Worm (Caenorhabditis elegans) whole organism, young adult: Measurements from ENCODE around the gene cdk-11.1.

Experiments used
- C06A6.2 ChIP-seq: fragments of 200-800 bp; sonication (Bioruptor generic); conservative IDR thresholded peaks from 2 replicates; pipeline ENCODE4 v1.3.6; 2022; ENCODE audit warnings: missing genetic modification characterization, missing compliant biosample characterization
- C17E4.6 ChIP-seq: fragments of 200-800 bp; sonication (Bioruptor generic); IDR thresholded peaks from 2 replicates; pipeline ENCODE4 v1.3.6; 2022; ENCODE audit warnings: missing genetic modification reagents, missing genetic modification characterization, missing compliant biosample characterization
- F23B12.7 ChIP-seq: sonication (generic microtip); optimal IDR thresholded peaks from 2 replicates; lab custom pipeline; 2017; ENCODE audit warnings: missing genetic modification characterization, mild to moderate bottlenecking, missing compliant biosample characterization, antibody characterized with exemption, moderate library complexity; ENCODE audit not compliant: insufficient read depth
- F49E8.2 ChIP-seq: sonication (generic microtip); optimal IDR thresholded peaks from 3 replicates; lab custom pipeline; 2017; ENCODE audit warnings: missing genetic modification characterization, mild to moderate bottlenecking, missing compliant biosample characterization, antibody characterized with exemption, moderate library complexity; ENCODE audit not compliant: insufficient read depth
- Y53F4B.3 ChIP-seq: fragments of 200-800 bp; sonication (Bioruptor generic); IDR thresholded peaks from 2 replicates; pipeline ENCODE4 v1.3.6; 2022; ENCODE audit warnings: missing genetic modification reagents, missing genetic modification characterization, missing compliant biosample characterization
- Y56A3A.18 ChIP-seq: fragments of 200-800 bp; sonication (Bioruptor generic); IDR thresholded peaks from 2 replicates; pipeline ENCODE4 v1.3.6; 2022; ENCODE audit warnings: missing genetic modification reagents, missing genetic modification characterization, missing compliant biosample characterization
- Y79H2A.3 ChIP-seq: fragments of 200-800 bp; sonication (Bioruptor generic); conservative IDR thresholded peaks from 2 replicates; pipeline ENCODE4 v1.3.6; 2022; ENCODE audit warnings: missing genetic modification reagents, missing genetic modification characterization, missing compliant biosample characterization
- aptf-3 ChIP-seq: fragments of 200-800 bp; sonication (Bioruptor generic); IDR thresholded peaks from 2 replicates; pipeline ENCODE4 v1.3.6; 2022; ENCODE audit warnings: missing genetic modification characterization, missing compliant biosample characterization
- atf-7 ChIP-seq: sonication (generic microtip); optimal IDR thresholded peaks from 2 replicates; lab custom pipeline; 2017; ENCODE audit warnings: mild to moderate bottlenecking, missing genetic modification characterization, missing compliant biosample characterization
- attf-6 ChIP-seq: fragments of 200-800 bp; sonication (Bioruptor generic); IDR thresholded peaks from 2 replicates; pipeline ENCODE4 v1.3.6; 2022; ENCODE audit warnings: missing genetic modification reagents, missing genetic modification characterization, missing compliant biosample characterization
- cebp-1 ChIP-seq, 2 experiments: fragments of 200-800 bp in 1 of 2; sonication (Bioruptor generic) in 1 of 2; sonication (generic microtip) in 1 of 2; IDR thresholded peaks in 1 of 2; optimal IDR thresholded peaks in 1 of 2; 2 replicates each; pipeline versions ENCODE4 v1.3.6 to Lab custom; 2017 to 2022; ENCODE audit warnings: missing compliant biosample characterization in 2 of 2, missing genetic modification characterization in 2 of 2, mild to moderate bottlenecking in 1 of 2, missing genetic modification reagents in 1 of 2, moderate library complexity in 1 of 2
- ceh-27 ChIP-seq: fragments of 200-800 bp; sonication (Bioruptor generic); optimal IDR thresholded peaks from 2 replicates; lab custom pipeline; 2018; ENCODE audit warnings: mild to moderate bottlenecking, missing genetic modification characterization, moderate library complexity, missing compliant biosample characterization
- ceh-91 ChIP-seq: fragments of 200-800 bp; sonication (Bioruptor generic); IDR thresholded peaks from 2 replicates; pipeline ENCODE4 v1.3.6; 2022; ENCODE audit warnings: missing genetic modification reagents, missing genetic modification characterization, missing compliant biosample characterization
- chd-7 ChIP-seq: sonication (generic microtip); optimal IDR thresholded peaks from 2 replicates; lab custom pipeline; 2016; ENCODE audit warnings: mild to moderate bottlenecking, missing genetic modification characterization, moderate library complexity, missing compliant biosample characterization
- egl-44 ChIP-seq: fragments of 200-800 bp; sonication (Bioruptor generic); IDR thresholded peaks from 2 replicates; pipeline ENCODE4 v1.3.6; 2022; ENCODE audit warnings: missing genetic modification reagents, missing genetic modification characterization, missing compliant biosample characterization
- ekl-4 ChIP-seq: fragments of 200-800 bp; sonication (Bioruptor generic); IDR thresholded peaks from 2 replicates; pipeline ENCODE4 v1.3.6; 2022; ENCODE audit warnings: missing genetic modification reagents, missing genetic modification characterization, missing compliant biosample characterization
- fkh-3 ChIP-seq: sonication (generic microtip); optimal IDR thresholded peaks from 2 replicates; lab custom pipeline; 2016; ENCODE audit warnings: mild to moderate bottlenecking, missing genetic modification characterization, missing compliant biosample characterization
- him-1 ChIP-seq: sonication (generic microtip); optimal IDR thresholded peaks from 2 replicates; lab custom pipeline; 2016; ENCODE audit warnings: missing genotype, missing genetic modification reagents, missing genetic modification characterization, missing compliant biosample characterization
- hlh-12 ChIP-seq: sonication (generic microtip); optimal IDR thresholded peaks from 2 replicates; lab custom pipeline; 2016; ENCODE audit warnings: missing genetic modification characterization, missing compliant biosample characterization
- hlh-26 ChIP-seq: fragments of 200-800 bp; sonication (Bioruptor generic); conservative IDR thresholded peaks from 2 replicates; pipeline ENCODE4 v1.3.6; 2022; ENCODE audit warnings: missing genetic modification reagents, missing genetic modification characterization, missing compliant biosample characterization
- hmg-1.2 ChIP-seq: fragments of 200-800 bp; sonication (Bioruptor generic); IDR thresholded peaks from 2 replicates; pipeline ENCODE4 v1.3.6; 2022; ENCODE audit warnings: missing genetic modification reagents, missing genetic modification characterization, missing compliant biosample characterization
- hrde-1 ChIP-seq: sonication (generic microtip); optimal IDR thresholded peaks from 2 replicates; lab custom pipeline; 2016; ENCODE audit warnings: missing genetic modification characterization, mild to moderate bottlenecking, missing compliant biosample characterization, moderate library complexity, missing genotype, missing genetic modification reagents, borderline replicate concordance
- let-526 ChIP-seq: fragments of 200-800 bp; sonication (Bioruptor generic); IDR thresholded peaks from 2 replicates; pipeline ENCODE4 v1.3.6; 2022; ENCODE audit warnings: missing genetic modification reagents, missing genetic modification characterization, missing compliant biosample characterization
- lsl-1 ChIP-seq: fragments of 200-800 bp; sonication (Bioruptor generic); optimal IDR thresholded peaks from 2 replicates; lab custom pipeline; 2018; ENCODE audit warnings: mild to moderate bottlenecking, missing genetic modification characterization, moderate library complexity, missing compliant biosample characterization
- madf-10 ChIP-seq: sonication (generic microtip); optimal IDR thresholded peaks from 2 replicates; lab custom pipeline; 2016; ENCODE audit warnings: mild to moderate bottlenecking, missing genetic modification characterization, missing compliant biosample characterization
- mcd-1 ChIP-seq: fragments of 200-800 bp; sonication (Bioruptor generic); IDR thresholded peaks from 2 replicates; pipeline ENCODE4 v1.3.6; 2022; ENCODE audit warnings: missing genetic modification reagents, missing genetic modification characterization, missing compliant biosample characterization
- mxl-1 ChIP-seq: sonication (generic microtip); optimal IDR thresholded peaks from 2 replicates; lab custom pipeline; 2016; ENCODE audit warnings: missing genetic modification characterization, missing compliant biosample characterization
- nfyb-1 ChIP-seq: fragments of 200-800 bp; sonication (Bioruptor generic); IDR thresholded peaks from 2 replicates; pipeline ENCODE4 v1.3.6; 2022; ENCODE audit warnings: missing genetic modification reagents, missing genetic modification characterization, missing compliant biosample characterization
- nhr-120 ChIP-seq: fragments of 200-800 bp; sonication (Bioruptor generic); IDR thresholded peaks from 2 replicates; pipeline ENCODE4 v1.3.6; 2022; ENCODE audit warnings: missing genetic modification characterization, missing compliant biosample characterization
- pbrm-1 ChIP-seq: fragments of 200-800 bp; sonication (Bioruptor generic); IDR thresholded peaks from 2 replicates; pipeline ENCODE4 v1.3.6; 2022; ENCODE audit warnings: missing genetic modification reagents, missing genetic modification characterization, missing compliant biosample characterization
- pha-4 ChIP-seq: fragments of 150-350 bp; sonication (generic microtip); optimal IDR thresholded peaks from 2 replicates; lab custom pipeline; 2014; ENCODE audit warnings: missing biosample characterization, missing genetic modification reagents, missing genetic modification characterization
- rcor-1 ChIP-seq: fragments of 200-800 bp; sonication (Bioruptor generic); IDR thresholded peaks from 2 replicates; pipeline ENCODE4 v1.3.6; 2022; ENCODE audit warnings: missing genetic modification reagents, missing genetic modification characterization, missing compliant biosample characterization
- snpc-1.3 ChIP-seq: sonication (generic microtip); optimal IDR thresholded peaks from 2 replicates; lab custom pipeline; 2017; ENCODE audit warnings: missing genetic modification characterization, mild to moderate bottlenecking, missing compliant biosample characterization, antibody characterized with exemption, moderate library complexity, missing genotype, missing genetic modification reagents; ENCODE audit not compliant: insufficient read depth
- somi-1 ChIP-seq: fragments of 200-800 bp; sonication (Bioruptor generic); optimal IDR thresholded peaks from 2 replicates; lab custom pipeline; 2018; ENCODE audit warnings: mild to moderate bottlenecking, missing genetic modification characterization, missing compliant biosample characterization
- tbp1 ChIP-seq: fragments of 200-800 bp; sonication (Bioruptor generic); optimal IDR thresholded peaks from 2 replicates; lab custom pipeline; 2018; ENCODE audit warnings: mild to moderate bottlenecking, missing genetic modification characterization, missing compliant biosample characterization
- tbx-9 ChIP-seq: sonication (generic microtip); optimal IDR thresholded peaks from 2 replicates; lab custom pipeline; 2016; ENCODE audit warnings: borderline replicate concordance, missing genetic modification characterization, inconsistent platforms, missing compliant biosample characterization
- unc-130 ChIP-seq: sonication (generic microtip); optimal IDR thresholded peaks from 2 replicates; lab custom pipeline; 2016; ENCODE audit warnings: missing genetic modification reagents, missing genetic modification characterization, missing compliant biosample characterization
- unc-62 ChIP-seq: fragments of 150-350 bp; optimal IDR thresholded peaks from 2 replicates; lab custom pipeline; 2014; ENCODE audit warnings: missing biosample characterization, missing genetic modification reagents, missing genetic modification characterization
- zfh-2 ChIP-seq: fragments of 200-800 bp; sonication (Bioruptor generic); conservative IDR thresholded peaks from 2 replicates; pipeline ENCODE4 v1.3.6; 2022; ENCODE audit warnings: missing genetic modification reagents, missing genetic modification characterization, missing compliant biosample characterization
- ztf-18 ChIP-seq: sonication (generic microtip); optimal IDR thresholded peaks from 2 replicates; lab custom pipeline; 2016; ENCODE audit warnings: missing genotype, mild to moderate bottlenecking, missing genetic modification characterization, missing compliant biosample characterization
- ztf-26 ChIP-seq: sonication (generic microtip); optimal IDR thresholded peaks from 2 replicates; lab custom pipeline; 2017; ENCODE audit warnings: missing genetic modification characterization, missing compliant biosample characterization
- ztf-6 ChIP-seq: fragments of 200-800 bp; sonication (Bioruptor generic); IDR thresholded peaks from 2 replicates; pipeline ENCODE4 v1.3.6; 2022; ENCODE audit warnings: missing genetic modification reagents, missing genetic modification characterization, missing compliant biosample characterization

The cdk-11.1 gene

DNA sequence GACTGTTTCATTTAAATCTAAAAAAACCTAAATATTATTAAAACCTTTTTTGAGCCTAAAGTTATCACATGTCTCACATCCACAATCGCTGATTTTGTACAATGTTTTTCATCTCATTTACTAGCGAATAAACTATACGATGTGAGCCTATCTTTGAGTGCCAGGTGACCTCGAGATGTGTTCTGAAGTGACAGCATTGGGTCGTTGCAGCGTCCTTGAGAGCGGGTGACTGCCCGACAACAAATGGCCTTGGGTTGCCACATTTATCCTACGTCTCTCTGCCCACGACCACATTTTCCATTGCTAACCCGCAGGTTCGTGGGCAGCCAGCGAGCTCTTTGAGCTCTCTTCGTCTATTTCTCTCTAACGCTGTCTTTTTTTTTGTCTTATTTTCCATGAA is 32.1 kb upstream of the cdk-11.1 start, which contains the start of gene lir-2 (continued):
- TF ChIP-seq ceh-27 (GFP tag; lab: Kevin White, UChicago) (peak; percentile 10), ekl-4 (GFP tag; lab: Robert Waterston, UW) (no peak), lsl-1 (GFP tag; lab: Kevin White, UChicago) (no peak), rcor-1 (GFP tag; lab: Robert Waterston, UW) (peak; percentile 21; the same call in 1 of the 2 replicates), nhr-120 (GFP tag; lab: Robert Waterston, UW) (no peak), zfh-2 (GFP tag; lab: Robert Waterston, UW) (0 out of 2 replicates have a peak, but pooled peaks have one; percentile 22), Y79H2A.3 (GFP tag; lab: Robert Waterston, UW) (no peak)

DNA sequence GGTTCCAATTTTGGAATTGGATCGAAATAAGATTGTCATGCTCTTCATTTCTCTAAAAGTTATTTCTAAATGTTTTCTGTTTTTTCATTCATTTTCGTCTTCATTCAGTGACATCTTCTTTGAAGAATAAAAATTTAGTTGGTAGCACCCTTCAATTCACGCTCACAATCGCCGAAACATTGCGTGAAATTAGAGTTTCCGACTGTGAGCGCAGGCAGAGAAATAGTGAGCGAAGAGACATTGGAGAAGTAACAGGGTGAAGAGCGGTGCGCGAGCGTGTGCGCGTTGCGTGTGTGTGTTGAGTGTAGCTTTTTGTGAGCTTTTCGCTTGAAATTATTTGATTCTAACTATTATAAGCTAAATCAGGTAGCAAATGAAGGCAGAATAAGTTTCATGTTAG is 29.6 kb upstream of the cdk-11.1 start:
- TF ChIP-seq pha-4 (tag; lab: Kevin White, UChicago), result no peak
- no peak for TF ChIP-seq tbx-9
- 0 out of 2 replicates have a peak, but pooled peaks have one; percentile 31 for TF ChIP-seq pbrm-1
- peak; percentile 65; the same call in 1 of the 2 replicates for TF ChIP-seq hmg-1.2 (GFP tag; lab: Robert Waterston, UW)
- TF ChIP-seq hlh-12 (tag; lab: Kevin White, UChicago), result no peak
- TF ChIP-seq hlh-26 (GFP tag; lab: Robert Waterston, UW), result no peak
- no peak for TF ChIP-seq cebp-1 (GFP tag; IDR thresholded peaks at IDR 0.05; lab: Robert Waterston, UW)
- TF ChIP-seq cebp-1 (tag; optimal IDR thresholded peaks at IDR 0.05; lab: Kevin White, UChicago), result peak; percentile 52
- TF ChIP-seq Y53F4B.3 (GFP tag; lab: Robert Waterston, UW), result no peak
- no peak for TF ChIP-seq Y56A3A.18 (GFP tag; lab: Robert Waterston, UW)
- TF ChIP-seq mcd-1 (GFP tag; lab: Robert Waterston, UW), result 0 out of 2 replicates have a peak, but pooled peaks have one; percentile 14
- TF ChIP-seq ceh-27 (GFP tag; lab: Kevin White, UChicago), result peak; percentile 16

DNA sequence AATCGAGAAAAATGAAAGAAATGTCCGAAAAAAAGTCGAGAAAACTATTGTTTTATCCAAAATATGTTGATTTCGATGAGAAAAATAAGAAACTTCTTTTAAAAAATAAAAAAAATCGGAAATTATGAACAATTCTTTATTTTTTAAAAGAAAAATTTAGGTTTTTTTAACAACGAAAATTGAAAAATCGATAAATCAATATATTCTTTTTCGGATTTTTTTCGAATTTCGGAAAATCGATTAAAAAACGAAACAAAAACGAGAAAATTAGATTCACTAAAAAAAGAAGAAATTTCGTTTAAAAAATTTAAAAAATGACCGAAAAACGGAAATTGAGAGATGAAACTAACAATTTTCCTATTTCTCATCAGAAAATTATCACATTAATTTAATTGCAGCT is 29.0 kb upstream of the cdk-11.1 start:
- no peak for TF ChIP-seq C06A6.2 (GFP tag; lab: Robert Waterston, UW)
- no peak for TF ChIP-seq cebp-1 (GFP tag; IDR thresholded peaks at IDR 0.05; lab: Robert Waterston, UW)
- no peak for TF ChIP-seq cebp-1 (tag; optimal IDR thresholded peaks at IDR 0.05; lab: Kevin White, UChicago)
- TF ChIP-seq ztf-26 (tag; lab: Kevin White, UChicago), result no peak
- TF ChIP-seq somi-1 (GFP tag; lab: Kevin White, UChicago), result no peak
- TF ChIP-seq chd-7 (tag; lab: Kevin White, UChicago), result no peak
- TF ChIP-seq mcd-1 (GFP tag; lab: Robert Waterston, UW), result no peak
- no peak for TF ChIP-seq hrde-1 (tag; lab: Kevin White, UChicago)
- TF ChIP-seq snpc-1.3 (tag; lab: Kevin White, UChicago), result no peak
- TF ChIP-seq ztf-18 (tag; lab: Kevin White, UChicago), result no peak
- TF ChIP-seq mxl-1 (tag; lab: Kevin White, UChicago), result no peak
- TF ChIP-seq tbx-9, result no peak
- no peak for TF ChIP-seq let-526 (GFP tag; lab: Robert Waterston, UW)
- no peak for TF ChIP-seq F23B12.7 (tag; lab: Kevin White, UChicago)
- no peak for TF ChIP-seq aptf-3 (GFP tag; lab: Robert Waterston, UW)
- no peak for TF ChIP-seq ztf-6 (GFP tag; lab: Robert Waterston, UW)

DNA sequence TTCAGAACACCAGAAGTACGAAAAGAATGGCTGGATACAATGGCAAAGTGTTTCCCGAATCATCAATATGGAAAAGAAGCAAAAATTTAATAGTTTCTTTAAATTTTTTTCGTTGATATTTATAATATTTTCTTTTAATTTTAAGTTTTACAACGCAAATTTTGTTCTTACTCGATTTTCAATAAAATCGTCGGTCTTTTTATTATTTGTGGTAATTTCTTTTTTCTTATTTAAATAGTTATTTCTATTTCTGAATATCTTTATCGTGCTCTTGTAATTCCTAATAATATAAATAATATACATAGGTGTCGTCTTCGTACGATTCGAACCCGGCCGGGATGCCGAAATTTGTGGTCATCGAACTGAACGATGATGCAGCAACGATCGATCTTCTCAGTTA is 27.3 kb upstream of the cdk-11.1 start, which contains the start of gene lir-1:
TSS of gene lir-1 (plus strand) at position 301 of the 400 bp plus-strand sequence.
- TF ChIP-seq somi-1 (GFP tag; lab: Kevin White, UChicago), result no peak
- TF ChIP-seq unc-62 (GFP tag; lab: Kevin White, UChicago), result no peak
- TF ChIP-seq egl-44 (GFP tag; lab: Robert Waterston, UW), result no peak
- no peak for TF ChIP-seq rcor-1 (GFP tag; lab: Robert Waterston, UW)
- TF ChIP-seq zfh-2 (GFP tag; lab: Robert Waterston, UW), result no peak
- no peak for TF ChIP-seq fkh-3
- no peak for TF ChIP-seq atf-7 (tag; lab: Kevin White, UChicago)
- TF ChIP-seq him-1 (tag; lab: Kevin White, UChicago), result no peak
- no peak for TF ChIP-seq ceh-91
- no peak for TF ChIP-seq madf-10 (tag; lab: Kevin White, UChicago)
- TF ChIP-seq nfyb-1, result no peak
- TF ChIP-seq F49E8.2 (tag; lab: Kevin White, UChicago), result no peak
- TF ChIP-seq nhr-120 (GFP tag; lab: Robert Waterston, UW), result no peak
- no peak for TF ChIP-seq attf-6 (GFP tag; lab: Robert Waterston, UW)
- no peak for TF ChIP-seq unc-130 (GFP tag; lab: Kevin White, UChicago)
- TF ChIP-seq C17E4.6, result no peak
- TF ChIP-seq tbp1, result no peak
- no peak for TF ChIP-seq hmg-1.2 (GFP tag; lab: Robert Waterston, UW)
- no peak for TF ChIP-seq mxl-1 (tag; lab: Kevin White, UChicago)
- TF ChIP-seq, all 124 proteins: peak for 0
